Worm (Caenorhabditis elegans) whole organism, L4/young adult: Measurements from ENCODE around the gene C26F1.3.
A peak's percentile ranks its signal among the peaks of the same experiment; 100 is the strongest.

Experiments used
- W03F9.2 ChIP-seq: fragments of 150-350 bp; optimal IDR thresholded peaks from 2 replicates; lab custom pipeline; 2014; ENCODE audit warnings: missing biosample characterization, missing genetic modification characterization
- dao-5 ChIP-seq: sonication (generic microtip); optimal IDR thresholded peaks from 2 replicates; lab custom pipeline; 2016; ENCODE audit warnings: missing genotype, missing genetic modification characterization, moderate library complexity, missing compliant biosample characterization
- him-1 ChIP-seq: sonication (generic microtip); optimal IDR thresholded peaks from 2 replicates; lab custom pipeline; 2016; ENCODE audit warnings: missing genotype, missing genetic modification reagents, missing genetic modification characterization, missing compliant biosample characterization

C26F1.3 gene

DNA sequence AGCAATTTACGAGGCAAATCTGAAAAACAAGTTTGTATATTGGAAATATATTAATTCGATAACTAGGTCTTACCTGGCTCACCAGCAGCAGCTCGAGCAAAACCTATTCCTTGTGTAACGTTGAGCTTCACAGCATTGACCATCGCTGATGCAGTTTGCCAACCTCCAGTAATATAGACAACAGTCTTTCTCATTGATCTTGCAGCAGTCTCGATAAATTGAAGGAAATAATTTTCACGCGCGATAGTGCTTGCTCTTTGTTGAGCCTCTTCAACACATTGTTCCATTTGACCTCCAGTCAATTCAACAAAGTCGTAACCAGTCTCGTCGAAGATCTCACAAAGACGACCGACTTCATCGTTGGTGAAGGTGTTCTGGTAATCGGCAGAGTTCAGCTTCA lies 33.5 kb downstream of the C26F1.3 start:
- no peak for TF ChIP-seq him-1 (tag; lab: Kevin White, UChicago)
- no peak for TF ChIP-seq dao-5 (tag; lab: Kevin White, UChicago)
- no peak for TF ChIP-seq W03F9.2 (tag; lab: Kevin White, UChicago)

DNA sequence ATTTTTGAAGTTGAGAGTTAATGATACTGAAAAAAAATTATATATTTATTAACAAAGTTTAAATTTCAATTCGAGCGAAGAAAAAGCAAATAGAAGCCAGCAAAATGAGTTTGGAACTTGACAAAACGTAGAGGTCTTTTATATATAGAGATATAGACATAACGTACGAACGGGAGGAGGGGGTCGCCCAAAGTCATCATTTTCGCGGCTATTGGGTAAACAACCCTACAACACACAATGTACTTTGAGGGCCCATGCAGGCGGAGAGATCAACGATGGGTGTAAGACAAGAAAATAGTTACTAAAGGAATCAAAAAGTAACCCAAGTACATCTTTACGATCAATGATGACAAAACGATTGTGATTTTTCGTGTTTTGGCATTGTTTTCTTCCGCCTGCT lies 34.7 kb downstream of the C26F1.3 start, which contains the start of gene ZK742.4:
TSS of gene ZK742.4 (minus strand) at position 35 of the 400 bp plus-strand sequence.
- no peak for TF ChIP-seq dao-5 (tag; lab: Kevin White, UChicago)
- no peak for TF ChIP-seq W03F9.2 (tag; lab: Kevin White, UChicago)
- no peak for TF ChIP-seq him-1 (tag; lab: Kevin White, UChicago)

DNA sequence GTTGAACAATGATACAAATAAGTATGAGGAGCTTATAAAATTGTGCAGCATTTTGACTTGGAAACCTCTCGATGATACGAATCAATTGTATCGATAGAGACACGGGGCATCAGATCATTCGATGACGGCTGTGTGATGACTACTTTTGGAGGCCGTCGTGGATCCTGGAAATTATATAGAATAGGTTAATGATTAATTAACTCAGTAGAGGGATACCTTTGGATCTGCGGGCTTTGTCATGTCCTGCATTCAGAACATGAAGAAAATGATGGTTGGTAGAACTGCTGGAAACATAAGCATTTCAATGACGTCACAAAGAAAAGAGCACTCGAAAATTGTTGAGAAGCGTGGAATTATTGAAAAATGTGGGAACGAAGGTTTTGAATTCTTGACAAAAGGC lies 37.5 kb downstream of the C26F1.3 start, which contains the start of gene ZK742.6:
TSS of gene ZK742.6 (minus strand) at position 342 of the 400 bp plus-strand sequence.
- TF ChIP-seq him-1 (tag; lab: Kevin White, UChicago) (no peak), dao-5 (tag; lab: Kevin White, UChicago) (no peak), W03F9.2 (tag; lab: Kevin White, UChicago) (no peak)

DNA sequence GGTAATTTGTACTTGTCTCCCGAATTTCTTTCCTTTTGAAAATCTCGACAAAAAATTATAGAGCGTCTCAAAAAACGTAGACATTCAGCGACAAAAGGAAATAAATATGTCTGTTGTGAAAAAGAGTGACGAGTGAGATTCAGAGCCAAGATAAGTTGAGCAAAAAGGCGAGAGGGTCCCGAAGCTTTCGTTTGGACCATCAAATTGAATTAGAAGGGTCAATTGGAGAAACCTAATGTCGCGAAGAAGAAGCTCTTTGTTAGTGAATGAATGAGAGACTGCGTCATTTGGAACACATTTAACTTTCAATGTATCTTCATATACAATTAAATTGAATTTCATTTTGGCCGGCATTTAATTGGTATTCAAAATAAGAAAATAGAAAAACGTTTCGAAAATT lies 39.4 kb downstream of the C26F1.3 start:
- TF ChIP-seq dao-5 (tag; lab: Kevin White, UChicago) (no peak), him-1 (tag; lab: Kevin White, UChicago) (no peak), W03F9.2 (tag; lab: Kevin White, UChicago) (no peak)

DNA sequence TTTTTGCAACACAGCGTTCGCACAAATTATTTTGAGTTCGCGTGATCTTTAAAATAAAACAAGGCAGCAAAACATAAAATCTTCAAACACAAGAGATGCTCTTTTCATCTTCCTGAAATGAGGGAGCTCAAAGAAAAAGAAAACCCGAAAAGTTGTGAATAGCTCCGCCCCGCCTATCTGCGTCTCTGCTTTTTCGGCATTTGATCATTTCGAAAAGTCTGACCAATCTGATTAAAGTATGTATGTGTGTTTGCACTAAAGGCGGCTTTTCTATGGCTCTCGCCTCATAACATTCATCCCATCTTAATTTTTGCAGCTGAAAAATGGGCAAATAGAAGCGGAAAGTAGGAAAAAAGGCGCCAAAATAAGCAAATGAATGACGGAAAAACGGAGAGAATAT lies 42.5 kb downstream of the C26F1.3 start:
- no peak for TF ChIP-seq him-1 (tag; lab: Kevin White, UChicago)
- TF ChIP-seq W03F9.2 (tag; lab: Kevin White, UChicago), result no peak
- TF ChIP-seq dao-5 (tag; lab: Kevin White, UChicago), result no peak

DNA sequence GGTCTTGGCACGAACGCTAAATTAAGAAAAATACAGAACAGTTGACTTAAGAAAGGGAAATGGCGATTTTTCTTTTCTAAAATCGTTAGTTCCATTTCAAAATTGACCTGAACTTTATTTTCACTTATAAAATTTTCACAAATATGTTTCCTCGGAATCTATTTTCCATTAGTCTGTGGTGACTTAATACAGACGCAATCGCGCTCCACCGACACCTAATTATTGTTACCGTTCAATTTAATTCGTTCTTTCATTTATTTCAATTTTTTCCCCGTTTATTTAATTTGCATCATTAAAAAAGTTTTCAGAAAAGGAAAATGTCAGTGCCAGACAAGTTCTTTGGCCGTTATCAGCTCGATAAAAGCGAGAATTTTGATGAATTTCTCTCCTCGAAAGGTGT lies 43.2 kb downstream of the C26F1.3 start, which contains the start of gene lbp-4:
TSS of gene lbp-4 (plus strand) at position 309 of the 400 bp plus-strand sequence.
- TF ChIP-seq him-1 (tag; lab: Kevin White, UChicago) (no peak), W03F9.2 (tag; lab: Kevin White, UChicago) (peak; percentile 6)

DNA sequence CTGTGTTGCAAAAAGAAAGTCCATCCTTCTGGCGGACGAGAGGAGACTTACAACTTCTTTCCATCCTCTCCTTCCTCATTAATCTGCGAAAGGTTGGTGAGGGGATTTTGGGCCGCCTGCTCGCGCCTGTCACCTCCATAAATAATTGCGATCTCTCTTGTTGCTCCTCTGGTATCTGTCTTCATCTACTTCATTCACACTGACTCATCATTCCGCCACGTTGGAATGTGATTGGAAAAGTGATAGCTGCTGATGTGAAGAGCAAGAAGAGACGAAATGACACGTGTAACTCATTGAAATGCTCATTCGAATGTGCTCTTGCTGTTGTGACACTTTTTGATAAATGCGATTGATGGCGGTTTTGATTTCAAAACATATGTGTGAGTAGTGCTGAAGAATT lies 45.6 kb downstream of the C26F1.3 start:
- TF ChIP-seq him-1 (tag; lab: Kevin White, UChicago), result no peak
- TF ChIP-seq W03F9.2 (tag; lab: Kevin White, UChicago), result no peak
- no peak for TF ChIP-seq dao-5 (tag; lab: Kevin White, UChicago)

DNA sequence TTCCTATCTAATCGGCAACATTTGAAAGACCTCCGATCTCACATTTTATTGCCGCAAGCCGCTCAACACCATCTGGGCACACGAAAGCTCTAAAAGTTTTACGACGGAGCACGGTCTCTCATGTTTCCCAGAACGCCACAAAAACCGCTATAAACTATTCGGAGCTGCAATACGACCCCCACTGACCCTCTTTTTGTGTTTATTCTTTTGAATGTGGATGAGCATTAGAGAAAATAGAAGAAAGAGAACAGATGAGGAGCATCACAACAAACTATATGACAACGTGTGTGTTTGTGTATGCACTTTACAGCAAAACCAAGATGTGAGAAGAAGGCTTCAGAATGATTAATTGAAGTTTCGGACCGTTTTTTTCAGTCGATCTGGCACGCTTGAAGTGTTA lies 47.0 kb downstream of the C26F1.3 start:
- TF ChIP-seq W03F9.2 (tag; lab: Kevin White, UChicago), result no peak
- no peak for TF ChIP-seq dao-5 (tag; lab: Kevin White, UChicago)
- TF ChIP-seq him-1 (tag; lab: Kevin White, UChicago), result no peak

DNA sequence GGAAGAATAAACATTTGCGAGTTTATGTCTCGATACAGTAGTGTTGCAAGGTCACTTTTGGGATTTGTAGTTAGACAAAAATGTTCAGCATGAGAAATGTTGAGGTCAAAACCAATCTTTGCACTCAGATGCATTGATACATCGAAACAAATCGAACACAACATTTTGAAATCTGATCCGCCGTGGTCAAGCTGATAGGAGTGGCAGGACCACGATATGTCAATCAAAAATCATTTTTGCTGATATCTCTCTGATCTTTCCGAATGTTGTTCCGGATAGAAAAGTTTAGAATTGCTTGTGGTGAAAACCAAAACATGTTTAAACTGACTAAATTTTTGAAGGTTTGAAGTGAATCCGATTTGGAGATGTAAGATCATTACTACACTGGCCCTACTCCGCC lies 48.7 kb downstream of the C26F1.3 start:
- no peak for TF ChIP-seq dao-5 (tag; lab: Kevin White, UChicago)
- TF ChIP-seq W03F9.2 (tag; lab: Kevin White, UChicago), result no peak
- no peak for TF ChIP-seq him-1 (tag; lab: Kevin White, UChicago)

DNA sequence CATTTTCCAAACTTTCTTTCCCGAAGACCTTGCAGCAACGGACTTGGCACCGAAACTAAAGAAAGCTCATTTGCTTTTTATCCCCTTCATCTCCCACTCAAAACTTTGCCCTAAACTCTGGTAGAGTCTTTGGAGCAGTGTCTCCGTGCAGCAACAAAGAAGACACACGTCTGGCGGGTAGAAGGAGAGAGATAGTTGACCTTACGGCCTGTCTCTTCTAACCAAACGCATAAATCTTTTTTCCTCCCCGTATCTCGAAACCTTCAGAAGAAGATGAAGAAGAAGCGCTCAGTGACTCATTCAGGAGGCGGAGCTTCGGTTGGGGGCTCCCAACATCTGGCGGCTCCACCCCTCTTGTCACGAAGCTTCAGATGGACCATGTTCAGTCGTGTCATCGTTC lies 49.3 kb downstream of the C26F1.3 start:
- TF ChIP-seq W03F9.2 (tag; lab: Kevin White, UChicago) (no peak), dao-5 (tag; lab: Kevin White, UChicago) (no peak), him-1 (tag; lab: Kevin White, UChicago) (no peak)

DNA sequence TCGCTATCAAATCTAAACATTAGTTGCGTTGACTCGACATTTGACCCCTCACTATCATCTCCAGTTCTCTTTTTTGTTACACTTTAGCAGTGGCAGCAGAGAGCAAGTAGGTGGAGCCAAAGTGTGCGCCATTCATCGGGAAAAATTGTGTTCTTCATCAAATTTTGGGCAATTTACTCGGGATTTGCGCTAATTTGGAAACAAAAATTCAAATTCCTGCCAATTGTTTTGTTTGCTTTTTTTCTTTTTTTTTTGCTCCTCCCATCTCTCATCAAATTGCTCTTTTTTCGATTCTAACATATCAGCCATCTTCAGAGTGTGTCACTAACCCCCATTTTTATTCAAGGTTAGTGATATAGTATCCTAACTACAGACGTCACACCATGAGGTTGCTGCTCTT lies 49.8 kb downstream of the C26F1.3 start, which contains the start of gene mig-6:
TSS of gene mig-6 (plus strand) at position 301 of the 400 bp plus-strand sequence.
- TF ChIP-seq him-1 (tag; lab: Kevin White, UChicago) (no peak), dao-5 (tag; lab: Kevin White, UChicago) (no peak), W03F9.2 (tag; lab: Kevin White, UChicago) (no peak)
